Fruit fly (Drosophila melanogaster) whole organism, embryonic: ENCODE data around the gene CSN3.

Experiments used
- Atf3 ChIP-seq: fragments of 200-800 bp; sonication (Bioruptor generic); optimal IDR thresholded peaks from 3 replicates; lab custom pipeline; 2016; ENCODE audit warnings: missing biosample characterization, missing genetic modification characterization
- CG11085 ChIP-seq: fragments of 200-800 bp; sonication (Bioruptor generic); IDR thresholded peaks from 2 replicates; pipeline ENCODE4 v1.3.6; 2022; ENCODE audit warnings: missing biosample characterization, missing genetic modification characterization
- CG11398 ChIP-seq: fragments of 200-800 bp; sonication (Bioruptor generic); optimal IDR thresholded peaks from 2 replicates; lab custom pipeline; 2016; ENCODE audit warnings: missing biosample characterization, missing genetic modification characterization
- CG11504 ChIP-seq: fragments of 200-800 bp; sonication (Bioruptor generic); optimal IDR thresholded peaks from 3 replicates; lab custom pipeline; 2019; ENCODE audit warnings: missing biosample characterization, mild to moderate bottlenecking, missing genetic modification characterization, moderate library complexity
- CG13424 ChIP-seq: fragments of 200-800 bp; sonication (Bioruptor generic); optimal IDR thresholded peaks from 2 replicates; lab custom pipeline; 2019; ENCODE audit warnings: missing biosample characterization, mild to moderate bottlenecking, missing genetic modification characterization, moderate library complexity
- CG14965 ChIP-seq: fragments of 200-800 bp; sonication (Bioruptor generic); optimal IDR thresholded peaks from 2 replicates; lab custom pipeline; 2016; ENCODE audit warnings: missing biosample characterization, missing genetic modification characterization, borderline replicate concordance
- CG16863 ChIP-seq: fragments of 200-800 bp; sonication (Bioruptor generic); optimal IDR thresholded peaks from 3 replicates; lab custom pipeline; 2016; ENCODE audit warnings: missing biosample characterization, missing genetic modification characterization
- CG17328 ChIP-seq: fragments of 200-800 bp; sonication (Bioruptor generic); IDR thresholded peaks from 2 replicates; pipeline ENCODE4 v1.3.6; 2022; ENCODE audit warnings: missing biosample characterization, missing genetic modification characterization
- CG17568 ChIP-seq: fragments of 200-800 bp; sonication (Bioruptor generic); optimal IDR thresholded peaks from 2 replicates; lab custom pipeline; 2018; ENCODE audit warnings: missing biosample characterization, mild to moderate bottlenecking, missing genetic modification characterization, moderate library complexity
- CG17612 ChIP-seq: fragments of 200-800 bp; sonication (Bioruptor generic); IDR thresholded peaks from 2 replicates; pipeline ENCODE4 v1.3.6; 2022; ENCODE audit warnings: missing biosample characterization, missing genetic modification characterization
- CG18476 ChIP-seq: fragments of 200-800 bp; sonication (Bioruptor generic); optimal IDR thresholded peaks from 2 replicates; lab custom pipeline; 2016; ENCODE audit warnings: missing biosample characterization, mild to moderate bottlenecking, missing genetic modification characterization
- CG18764 ChIP-seq: fragments of 200-800 bp; sonication (Bioruptor generic); optimal IDR thresholded peaks from 3 replicates; lab custom pipeline; 2016; ENCODE audit warnings: missing biosample characterization, missing genetic modification characterization
- CG2120 ChIP-seq: fragments of 200-800 bp; sonication (Bioruptor generic); optimal IDR thresholded peaks from 3 replicates; lab custom pipeline; 2016; ENCODE audit warnings: missing biosample characterization, missing genetic modification characterization
- CG3065 ChIP-seq: fragments of 200-800 bp; sonication (Bioruptor generic); optimal IDR thresholded peaks from 2 replicates; lab custom pipeline; 2016; ENCODE audit warnings: missing biosample characterization, missing genetic modification characterization
- CG3407 ChIP-seq: fragments of 200-800 bp; sonication (Bioruptor generic); optimal IDR thresholded peaks from 2 replicates; lab custom pipeline; 2018; ENCODE audit warnings: missing biosample characterization, mild to moderate bottlenecking, missing genetic modification characterization
- CG34422 ChIP-seq: fragments of 200-800 bp; sonication (Bioruptor generic); IDR thresholded peaks from 3 replicates; pipeline ENCODE4 v1.3.6; 2022; ENCODE audit warnings: missing biosample characterization, missing genetic modification characterization
- CG3847 ChIP-seq: fragments of 200-800 bp; sonication (Bioruptor generic); IDR thresholded peaks from 2 replicates; pipeline ENCODE4 v1.3.6; 2022; ENCODE audit warnings: missing biosample characterization, missing genetic modification characterization
- CG4404 ChIP-seq: fragments of 200-800 bp; sonication (Bioruptor generic); IDR thresholded peaks from 2 replicates; pipeline ENCODE4 v1.3.6; 2022; ENCODE audit warnings: missing biosample characterization, missing genetic modification characterization
- CG4424 ChIP-seq: fragments of 200-800 bp; sonication (Bioruptor generic); optimal IDR thresholded peaks from 3 replicates; lab custom pipeline; 2016; ENCODE audit warnings: missing biosample characterization, missing genetic modification characterization
- CG6683 ChIP-seq: fragments of 200-800 bp; sonication (Bioruptor generic); optimal IDR thresholded peaks from 2 replicates; lab custom pipeline; 2017; ENCODE audit warnings: missing biosample characterization, mild to moderate bottlenecking, missing genetic modification characterization, missing genetic modification reagents
- CG7928 ChIP-seq: fragments of 200-800 bp; sonication (Bioruptor generic); optimal IDR thresholded peaks from 2 replicates; lab custom pipeline; 2017; ENCODE audit warnings: missing biosample characterization, mild to moderate bottlenecking, missing genetic modification characterization
- CG8359 ChIP-seq: fragments of 200-800 bp; sonication (Bioruptor generic); optimal IDR thresholded peaks from 2 replicates; lab custom pipeline; 2017; ENCODE audit warnings: missing biosample characterization, mild to moderate bottlenecking, missing genetic modification characterization, borderline replicate concordance
- CG8478 ChIP-seq: fragments of >200 bp; optimal IDR thresholded peaks from 2 replicates; lab custom pipeline; 2018
- CG9797 ChIP-seq: fragments of 200-800 bp; sonication (Bioruptor generic); optimal IDR thresholded peaks from 3 replicates; lab custom pipeline; 2018; ENCODE audit warnings: missing biosample characterization, mild to moderate bottlenecking, missing genetic modification characterization
- D19B ChIP-seq: fragments of 200-800 bp; sonication (Bioruptor generic); optimal IDR thresholded peaks from 2 replicates; lab custom pipeline; 2017; ENCODE audit warnings: missing biosample characterization, mild to moderate bottlenecking, missing genetic modification characterization
- Dll ChIP-seq: fragments of 200-800 bp; sonication (Bioruptor generic); IDR thresholded peaks from 4 replicates; pipeline ENCODE4 v1.3.6; 2022; ENCODE audit warnings: missing biosample characterization, missing genetic modification characterization; ENCODE audit not compliant: partially characterized antibody
- Elba2 ChIP-seq: fragments of 200-800 bp; sonication (Bioruptor generic); optimal IDR thresholded peaks from 3 replicates; lab custom pipeline; 2016; ENCODE audit warnings: missing biosample characterization, missing genetic modification characterization
- Fer2 ChIP-seq: fragments of 200-800 bp; sonication (Bioruptor generic); optimal IDR thresholded peaks from 2 replicates; lab custom pipeline; 2018; ENCODE audit warnings: missing biosample characterization, mild to moderate bottlenecking, missing genetic modification characterization, moderate library complexity
- Fer3 ChIP-seq: fragments of 200-800 bp; sonication (Bioruptor generic); optimal IDR thresholded peaks from 2 replicates; lab custom pipeline; 2018; ENCODE audit warnings: missing biosample characterization, mild to moderate bottlenecking, missing genetic modification characterization, moderate library complexity
- Hey ChIP-seq: fragments of 200-800 bp; sonication (Bioruptor generic); optimal IDR thresholded peaks from 3 replicates; lab custom pipeline; 2018; ENCODE audit warnings: missing biosample characterization, mild to moderate bottlenecking, missing genetic modification characterization
- Hmr ChIP-seq: fragments of 200-800 bp; sonication (Bioruptor generic); optimal IDR thresholded peaks from 3 replicates; lab custom pipeline; 2017; ENCODE audit warnings: mild to moderate bottlenecking, missing biosample characterization, missing genetic modification reagents, missing genetic modification characterization
- Hmx ChIP-seq: fragments of 200-800 bp; sonication (Bioruptor generic); optimal IDR thresholded peaks from 2 replicates; lab custom pipeline; 2016; ENCODE audit warnings: missing biosample characterization, missing genetic modification characterization
- Lpt ChIP-seq: fragments of >200 bp; optimal IDR thresholded peaks from 2 replicates; lab custom pipeline; 2018; ENCODE audit warnings: missing biosample characterization, missing genetic modification characterization
- NC2α ChIP-seq: fragments of 200-800 bp; sonication (Bioruptor generic); optimal IDR thresholded peaks from 2 replicates; lab custom pipeline; 2016; ENCODE audit warnings: missing biosample characterization, missing genetic modification characterization
- Optix ChIP-seq: fragments of 200-800 bp; sonication (Bioruptor generic); IDR thresholded peaks from 3 replicates; pipeline ENCODE4 v1.3.6; 2022; ENCODE audit warnings: missing biosample characterization, missing genetic modification characterization
- Sry-β ChIP-seq: fragments of 200-800 bp; sonication (Bioruptor generic); optimal IDR thresholded peaks from 2 replicates; lab custom pipeline; 2018; ENCODE audit warnings: missing biosample characterization, mild to moderate bottlenecking, missing genetic modification characterization, moderate library complexity
- ac ChIP-seq: fragments of 200-800 bp; sonication (Bioruptor generic); optimal IDR thresholded peaks from 3 replicates; lab custom pipeline; 2017; ENCODE audit warnings: missing biosample characterization, mild to moderate bottlenecking, missing genetic modification characterization
- bab2 ChIP-seq: fragments of 200-800 bp; sonication (Bioruptor generic); optimal IDR thresholded peaks from 2 replicates; lab custom pipeline; 2016; ENCODE audit warnings: missing biosample characterization, missing genetic modification characterization
- dan ChIP-seq: fragments of 200-800 bp; sonication (Bioruptor generic); IDR thresholded peaks from 2 replicates; pipeline ENCODE4 v1.3.6; 2022; ENCODE audit warnings: missing biosample characterization, missing genetic modification characterization
- disco-r ChIP-seq: fragments of 200-800 bp; sonication (Bioruptor generic); optimal IDR thresholded peaks from 2 replicates; lab custom pipeline; 2016; ENCODE audit warnings: missing biosample characterization, missing genetic modification characterization
- dmrt99B ChIP-seq: fragments of 200-800 bp; sonication (Bioruptor generic); optimal IDR thresholded peaks from 2 replicates; lab custom pipeline; 2018; ENCODE audit warnings: missing biosample characterization, mild to moderate bottlenecking, missing genetic modification characterization, moderate library complexity
- gsb ChIP-seq: fragments of 200-800 bp; sonication (Bioruptor generic); IDR thresholded peaks from 2 replicates; pipeline ENCODE4 v1.3.6; 2022; ENCODE audit warnings: missing biosample characterization, missing genetic modification characterization
- ind ChIP-seq: fragments of 200-800 bp; sonication (Bioruptor generic); optimal IDR thresholded peaks from 3 replicates; lab custom pipeline; 2016; ENCODE audit warnings: missing biosample characterization, missing genetic modification characterization
- kni ChIP-seq: fragments of 200-800 bp; sonication (Bioruptor generic); optimal IDR thresholded peaks from 3 replicates; lab custom pipeline; 2017; ENCODE audit warnings: mild to moderate bottlenecking, missing biosample characterization, missing genetic modification reagents, missing genetic modification characterization
- pb ChIP-seq: fragments of 200-800 bp; sonication (Bioruptor generic); optimal IDR thresholded peaks from 3 replicates; lab custom pipeline; 2016; ENCODE audit warnings: missing biosample characterization, missing genetic modification characterization
- sisA ChIP-seq: fragments of 200-800 bp; sonication (Bioruptor generic); IDR thresholded peaks from 2 replicates; pipeline ENCODE4 v1.3.6; 2022; ENCODE audit warnings: missing biosample characterization, missing genetic modification characterization
- so ChIP-seq: fragments of 200-800 bp; sonication (Bioruptor generic); IDR thresholded peaks from 3 replicates; pipeline ENCODE4 v1.3.6; 2022; ENCODE audit warnings: missing biosample characterization, missing genetic modification characterization
- sug ChIP-seq: fragments of 200-800 bp; optimal IDR thresholded peaks from 2 replicates; lab custom pipeline; 2019; ENCODE audit warnings: missing biosample characterization, mild to moderate bottlenecking, missing genetic modification characterization, moderate library complexity
- twi ChIP-seq: fragments of 200-800 bp; optimal IDR thresholded peaks from 2 replicates; lab custom pipeline; 2019; ENCODE audit warnings: missing biosample characterization, mild to moderate bottlenecking, missing genetic modification characterization, moderate library complexity
- wek ChIP-seq: fragments of 200-800 bp; sonication (Bioruptor generic); optimal IDR thresholded peaks from 3 replicates; lab custom pipeline; 2018; ENCODE audit warnings: missing biosample characterization, mild to moderate bottlenecking, missing genetic modification characterization, moderate library complexity
- z ChIP-seq: fragments of 200-800 bp; sonication (Bioruptor generic); IDR thresholded peaks from 3 replicates; pipeline ENCODE4 v1.3.6; 2022; ENCODE audit warnings: missing biosample characterization, missing genetic modification characterization

Gene CSN3

DNA sequence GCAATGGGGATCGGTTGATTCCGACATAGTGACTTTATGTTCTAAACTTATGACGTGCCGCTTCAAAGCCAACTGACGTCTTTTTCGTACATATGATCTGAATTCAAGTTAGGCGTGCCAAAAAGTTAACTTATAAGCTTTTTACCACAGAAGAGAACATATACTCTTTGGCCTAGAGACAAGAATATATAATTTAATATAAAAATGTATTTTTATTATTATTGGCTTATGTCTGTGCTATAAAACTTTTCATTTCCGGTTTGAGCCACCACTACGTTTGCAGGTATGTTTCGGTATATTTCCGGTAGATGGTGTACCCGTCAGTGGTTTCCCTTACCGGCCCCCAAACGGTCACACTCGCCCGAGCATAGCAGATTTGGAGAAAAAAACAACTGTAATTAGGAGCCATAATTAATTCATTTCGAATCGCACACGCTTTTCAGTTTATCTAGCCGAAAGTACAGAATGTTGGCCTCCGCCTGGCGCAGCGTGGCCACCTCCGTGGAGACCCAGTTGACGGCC lies 43.0 kb downstream of the CSN3 start, which contains the start of the genes CG3698 and tzn (continued):
- peak; percentile 95 for TF ChIP-seq CG17328 (GFP tag; lab: Robert Waterston, UW)
- peak; percentile 90 for TF ChIP-seq Optix (GFP tag; lab: Robert Waterston, UW)
- TF ChIP-seq Lpt (GFP tag; lab: Kevin White, UChicago) = no peak
- peak; percentile 94 for TF ChIP-seq CG3407 (GFP tag; lab: Kevin White, UChicago)
- TF ChIP-seq CG6683 = peak; percentile 92
- TF ChIP-seq CG2120 = peak; percentile 63
- peak; percentile 57 for TF ChIP-seq Elba2 (GFP tag; lab: Kevin White, UChicago)
- peak; percentile 93 for TF ChIP-seq CG3847 (GFP tag; lab: Robert Waterston, UW)
- TF ChIP-seq twi (tag; lab: Kevin White, UChicago) = peak; percentile 84
- TF ChIP-seq ac (GFP tag; lab: Kevin White, UChicago) = peak; percentile 93
- peak; percentile 91 for TF ChIP-seq CG9797 (GFP tag; lab: Kevin White, UChicago)
- TF ChIP-seq CG4424 (GFP tag; lab: Kevin White, UChicago) = peak; percentile 95
- TF ChIP-seq CG18764 (GFP tag; lab: Kevin White, UChicago) = peak; percentile 94
- peak; percentile 96 for TF ChIP-seq CG11085 (GFP tag; lab: Robert Waterston, UW)
- peak; percentile 55; the same call in 1 of the 3 replicates for TF ChIP-seq z
- peak; percentile 99 for TF ChIP-seq Hmr (GFP tag; lab: Kevin White, UChicago)
- TF ChIP-seq dan = no peak
- TF ChIP-seq sug (tag; lab: Kevin White, UChicago) = peak; percentile 87
- peak; percentile 80 for TF ChIP-seq disco-r (GFP tag; lab: Kevin White, UChicago)
- TF ChIP-seq CG8359 (GFP tag; lab: Kevin White, UChicago) = peak; percentile 90
- no peak for TF ChIP-seq Hmx (GFP tag; lab: Kevin White, UChicago)
- TF ChIP-seq CG4404 = peak; percentile 71
- peak; percentile 90 for TF ChIP-seq CG3065 (GFP tag; lab: Kevin White, UChicago)
- peak; percentile 66 for TF ChIP-seq NC2α (GFP tag; lab: Kevin White, UChicago)
- TF ChIP-seq CG34422 (GFP tag; lab: Robert Waterston, UW) = peak; percentile 95
- peak; percentile 92 for TF ChIP-seq Fer3
- TF ChIP-seq Atf3 = peak; percentile 45
- peak; percentile 86 for TF ChIP-seq gsb (GFP tag; lab: Robert Waterston, UW)
- peak; percentile 86 for TF ChIP-seq ind (GFP tag; lab: Kevin White, UChicago)
- TF ChIP-seq CG14965 (GFP tag; lab: Kevin White, UChicago) = peak; percentile 40
- peak; percentile 86 for TF ChIP-seq D19B (GFP tag; lab: Kevin White, UChicago)
- TF ChIP-seq Hey (tag; lab: Kevin White, UChicago) = peak; percentile 84
- peak; percentile 87 for TF ChIP-seq pb
- TF ChIP-seq Sry-β = peak; percentile 72
- peak; percentile 87 for TF ChIP-seq wek (GFP tag; lab: Kevin White, UChicago)
- TF ChIP-seq CG8478 (lab: Kevin White, UChicago) = no peak
- TF ChIP-seq CG7928 (GFP tag; lab: Kevin White, UChicago) = peak; percentile 76
- peak; percentile 91 for TF ChIP-seq Fer2 (tag; lab: Kevin White, UChicago)
- peak; percentile 78 for TF ChIP-seq CG13424 (tag; lab: Kevin White, UChicago)
- peak; percentile 67 for TF ChIP-seq CG18476
- peak; percentile 89; the same call in 2 of the 3 replicates for TF ChIP-seq so (GFP tag; lab: Robert Waterston, UW)
- TF ChIP-seq CG11504 (tag; lab: Kevin White, UChicago) = no peak
- TF ChIP-seq dmrt99B (tag; lab: Kevin White, UChicago) = no peak
- TF ChIP-seq CG17612 (GFP tag; lab: Robert Waterston, UW) = peak; percentile 78; the same call in 1 of the 2 replicates
- peak; percentile 72 for TF ChIP-seq CG16863 (GFP tag; lab: Kevin White, UChicago)
- TF ChIP-seq kni (GFP tag; lab: Kevin White, UChicago) = peak; percentile 88
- peak; percentile 85 for TF ChIP-seq sisA (GFP tag; lab: Robert Waterston, UW)
- no peak for TF ChIP-seq CG17568 (GFP tag; lab: Kevin White, UChicago)
- TF ChIP-seq Dll (GFP tag; lab: Robert Waterston, UW) = no peak
- peak; percentile 84 for TF ChIP-seq CG11398
- TF ChIP-seq bab2 = peak; percentile 77
